Worm (Caenorhabditis elegans) whole organism, L2 larva: ENCODE results near the gene Y67A10A.2.

Experiments
- R02D3.7 ChIP-seq: fragments of 150-350 bp; optimal IDR thresholded peaks from 2 replicates; lab custom pipeline; 2014; ENCODE audit warnings: missing biosample characterization, missing genetic modification characterization
- ZK546.5 ChIP-seq: sonication (generic microtip); optimal IDR thresholded peaks from 2 replicates; lab custom pipeline; 2017; ENCODE audit warnings: missing biosample characterization, missing genetic modification characterization
- blmp-1 ChIP-seq: sonication (generic microtip); optimal IDR thresholded peaks from 2 replicates; lab custom pipeline; 2017; ENCODE audit warnings: missing genetic modification characterization, mild to moderate bottlenecking, missing compliant biosample characterization, antibody characterized with exemption, moderate library complexity; ENCODE audit not compliant: insufficient read depth
- ceh-16 ChIP-seq: fragments of 150-350 bp; optimal IDR thresholded peaks from 2 replicates; lab custom pipeline; 2014; ENCODE audit warnings: missing biosample characterization, missing genetic modification characterization
- elt-3 ChIP-seq: sonication (generic microtip); optimal IDR thresholded peaks from 2 replicates; lab custom pipeline; 2017; ENCODE audit warnings: missing biosample characterization, missing genetic modification characterization
- fos-1 ChIP-seq: fragments of 150-350 bp; optimal IDR thresholded peaks from 2 replicates; lab custom pipeline; 2014; ENCODE audit warnings: missing biosample characterization, missing genetic modification characterization
- mbf-1 ChIP-seq: sonication (generic microtip); optimal IDR thresholded peaks from 2 replicates; lab custom pipeline; 2017; ENCODE audit warnings: missing biosample characterization, missing genetic modification characterization
- nhr-129 ChIP-seq: fragments of 150-350 bp; optimal IDR thresholded peaks from 2 replicates; lab custom pipeline; 2014; ENCODE audit warnings: missing biosample characterization, missing genetic modification characterization
- nhr-6 ChIP-seq: fragments of 150-350 bp; optimal IDR thresholded peaks from 2 replicates; lab custom pipeline; 2014; ENCODE audit warnings: missing biosample characterization, missing genetic modification characterization
- skn-1 ChIP-seq: sonication (generic microtip); optimal IDR thresholded peaks from 2 replicates; lab custom pipeline; 2017; ENCODE audit warnings: missing biosample characterization, missing genetic modification characterization
- sma-3 ChIP-seq: sonication (generic microtip); optimal IDR thresholded peaks from 2 replicates; lab custom pipeline; 2016; ENCODE audit warnings: missing genetic modification reagents, missing genetic modification characterization, missing compliant biosample characterization
- snpc-4 ChIP-seq: fragments of 150-350 bp; optimal IDR thresholded peaks from 2 replicates; lab custom pipeline; 2014; ENCODE audit warnings: missing biosample characterization, missing genetic modification characterization
- unc-62 ChIP-seq: fragments of 150-350 bp; optimal IDR thresholded peaks from 2 replicates; lab custom pipeline; 2014; ENCODE audit warnings: missing biosample characterization, missing genetic modification reagents, missing genetic modification characterization
- ztf-4 ChIP-seq: fragments of 150-350 bp; optimal IDR thresholded peaks from 2 replicates; lab custom pipeline; 2014; ENCODE audit warnings: missing biosample characterization, missing genetic modification characterization

Y67A10A.2 gene

DNA sequence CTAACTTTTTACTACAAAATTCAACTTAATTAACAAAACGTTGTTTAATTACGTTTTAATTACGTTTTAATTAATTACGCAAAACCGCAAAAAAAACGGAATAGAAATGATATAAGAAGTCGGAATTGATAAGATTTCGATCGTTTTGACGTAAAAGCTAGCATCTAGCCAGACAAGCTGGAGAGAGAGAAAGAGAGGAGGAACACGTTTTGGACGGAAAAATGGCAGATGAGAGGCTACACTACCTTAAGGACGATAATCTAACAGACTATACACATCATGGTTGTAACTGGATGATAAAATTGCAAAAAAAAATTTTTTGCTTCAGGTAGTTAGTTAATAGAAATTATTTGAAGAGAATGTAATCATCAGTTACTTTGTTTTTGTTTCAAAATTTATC is 46.3 kb downstream of the Y67A10A.2 start:
- TF ChIP-seq blmp-1 (tag; lab: Kevin White, UChicago) (no peak), mbf-1 (tag; lab: Kevin White, UChicago) (no peak), nhr-6 (no peak), R02D3.7 (tag; lab: Kevin White, UChicago) (no peak), ceh-16 (no peak), sma-3 (no peak), ZK546.5 (tag; lab: Kevin White, UChicago) (no peak), ztf-4 (tag; lab: Kevin White, UChicago) (no peak)

ce11 chrIV:14385140-14385539 is 47.3 kb downstream of the Y67A10A.2 start:
- TF ChIP-seq skn-1: no peak
- TF ChIP-seq fos-1 (tag; lab: Kevin White, UChicago): no peak
- no peak for TF ChIP-seq snpc-4 (tag; lab: Kevin White, UChicago)
- no peak for TF ChIP-seq ceh-16
- TF ChIP-seq unc-62 (GFP tag; lab: Kevin White, UChicago): no peak
- no peak for TF ChIP-seq mbf-1 (tag; lab: Kevin White, UChicago)
- TF ChIP-seq R02D3.7 (tag; lab: Kevin White, UChicago): no peak
- peak; percentile 14 for TF ChIP-seq nhr-129 (tag; lab: Kevin White, UChicago)
- TF ChIP-seq, all 48 proteins: peak for 1

ce11 chrIV:14387766-14388553 is 50.1 kb downstream of the Y67A10A.2 start:
- no peak for TF ChIP-seq elt-3 (tag; lab: Kevin White, UChicago)
